Worm (Caenorhabditis elegans) whole organism, L2 larva: ENCODE results near the gene vha-7.
A peak's percentile ranks its signal among the peaks of the same experiment; 100 is the strongest.
"Not testable (repeated sequence)": the region's sequence is repeated elsewhere in the genome, so short reads cannot be mapped to it uniquely, and the experiment has no call there.

Experiments
- C34F6.9 ChIP-seq: fragments of 150-350 bp; optimal IDR thresholded peaks from 2 replicates; lab custom pipeline; 2014; ENCODE audit warnings: missing biosample characterization, missing genetic modification characterization
- R02D3.7 ChIP-seq: fragments of 150-350 bp; optimal IDR thresholded peaks from 2 replicates; lab custom pipeline; 2014; ENCODE audit warnings: missing biosample characterization, missing genetic modification characterization
- Y55F3AM.14 ChIP-seq: fragments of 200-800 bp; sonication (Bioruptor generic); optimal IDR thresholded peaks from 2 replicates; lab custom pipeline; 2018; ENCODE audit warnings: mild to moderate bottlenecking, missing genetic modification characterization, missing compliant biosample characterization
- ZK546.5 ChIP-seq: sonication (generic microtip); optimal IDR thresholded peaks from 2 replicates; lab custom pipeline; 2017; ENCODE audit warnings: missing biosample characterization, missing genetic modification characterization
- alr-1 ChIP-seq: fragments of 150-350 bp; optimal IDR thresholded peaks from 2 replicates; lab custom pipeline; 2014; ENCODE audit warnings: missing biosample characterization, missing genetic modification characterization
- aly-2 ChIP-seq: fragments of 150-350 bp; optimal IDR thresholded peaks from 2 replicates; lab custom pipeline; 2014; ENCODE audit warnings: missing biosample characterization, missing genetic modification characterization
- ama-1 ChIP-seq: fragments of 150-350 bp; optimal IDR thresholded peaks from 2 replicates; lab custom pipeline; 2018; ENCODE audit warnings: inconsistent platforms
- ceh-82 ChIP-seq: fragments of 150-350 bp; optimal IDR thresholded peaks from 2 replicates; lab custom pipeline; 2014; ENCODE audit warnings: missing biosample characterization, missing genetic modification characterization
- crh-2 ChIP-seq: sonication (generic microtip); optimal IDR thresholded peaks from 2 replicates; lab custom pipeline; 2017; ENCODE audit warnings: missing biosample characterization, missing genetic modification characterization
- dmd-4 ChIP-seq: sonication (generic microtip); optimal IDR thresholded peaks from 2 replicates; lab custom pipeline; 2017; ENCODE audit warnings: missing biosample characterization, missing genetic modification characterization
- egl-27 ChIP-seq: sonication (generic microtip); optimal IDR thresholded peaks from 3 replicates; lab custom pipeline; 2017; ENCODE audit warnings: missing biosample characterization, missing genetic modification reagents, missing genetic modification characterization
- elt-1 ChIP-seq: fragments of 150-350 bp; optimal IDR thresholded peaks from 2 replicates; lab custom pipeline; 2014; ENCODE audit warnings: missing biosample characterization, missing genetic modification characterization
- elt-3 ChIP-seq: sonication (generic microtip); optimal IDR thresholded peaks from 2 replicates; lab custom pipeline; 2017; ENCODE audit warnings: missing biosample characterization, missing genetic modification characterization
- gmeb-1 ChIP-seq: fragments of 150-350 bp; optimal IDR thresholded peaks from 2 replicates; lab custom pipeline; 2014; ENCODE audit warnings: missing biosample characterization, missing genetic modification characterization
- lin-11 ChIP-seq: fragments of 150-350 bp; sonication (generic microtip); optimal IDR thresholded peaks from 2 replicates; lab custom pipeline; 2014; ENCODE audit warnings: missing biosample characterization, missing genetic modification characterization, inconsistent platforms, mixed read lengths
- lin-13 ChIP-seq: fragments of 150-350 bp; optimal IDR thresholded peaks from 2 replicates; lab custom pipeline; 2014; ENCODE audit warnings: missing biosample characterization, missing genetic modification reagents, missing genetic modification characterization
- lin-39 ChIP-seq: fragments of 150-350 bp; optimal IDR thresholded peaks from 2 replicates; lab custom pipeline; 2014; ENCODE audit warnings: missing biosample characterization, missing genetic modification reagents, missing genetic modification characterization
- lsy-2 ChIP-seq, 2 experiments: fragments of 150-350 bp in 1 of 2; sonication (generic microtip) in 1 of 2; optimal IDR thresholded peaks; 2 replicates each; lab custom pipeline; 2014 to 2017; ENCODE audit warnings: missing biosample characterization in 2 of 2, missing genetic modification characterization in 2 of 2
- mab-5 ChIP-seq: fragments of 150-350 bp; optimal IDR thresholded peaks from 2 replicates; lab custom pipeline; 2014; ENCODE audit warnings: missing biosample characterization, missing genetic modification characterization
- mbf-1 ChIP-seq: sonication (generic microtip); optimal IDR thresholded peaks from 2 replicates; lab custom pipeline; 2017; ENCODE audit warnings: missing biosample characterization, missing genetic modification characterization
- nhr-10 ChIP-seq: sonication (generic microtip); optimal IDR thresholded peaks from 2 replicates; lab custom pipeline; 2017; ENCODE audit warnings: missing biosample characterization, missing genetic modification characterization
- nhr-12 ChIP-seq: fragments of 150-350 bp; optimal IDR thresholded peaks from 2 replicates; lab custom pipeline; 2014; ENCODE audit warnings: missing biosample characterization, missing genetic modification characterization
- nhr-129 ChIP-seq: fragments of 150-350 bp; optimal IDR thresholded peaks from 2 replicates; lab custom pipeline; 2014; ENCODE audit warnings: missing biosample characterization, missing genetic modification characterization
- nhr-21 ChIP-seq: fragments of 150-350 bp; optimal IDR thresholded peaks from 2 replicates; lab custom pipeline; 2014; ENCODE audit warnings: missing biosample characterization, missing genetic modification characterization
- nhr-23 ChIP-seq: fragments of 150-350 bp; optimal IDR thresholded peaks from 2 replicates; lab custom pipeline; 2014; ENCODE audit warnings: missing biosample characterization, missing genetic modification reagents, missing genetic modification characterization
- nhr-237 ChIP-seq: fragments of 150-350 bp; optimal IDR thresholded peaks from 2 replicates; lab custom pipeline; 2014; ENCODE audit warnings: missing biosample characterization, missing genetic modification characterization
- nhr-6 ChIP-seq: fragments of 150-350 bp; optimal IDR thresholded peaks from 2 replicates; lab custom pipeline; 2014; ENCODE audit warnings: missing biosample characterization, missing genetic modification characterization
- peb-1 ChIP-seq: fragments of 150-350 bp; optimal IDR thresholded peaks from 2 replicates; lab custom pipeline; 2014; ENCODE audit warnings: missing biosample characterization, missing genetic modification characterization
- sem-4 ChIP-seq: fragments of 150-350 bp; optimal IDR thresholded peaks from 2 replicates; lab custom pipeline; 2014; ENCODE audit warnings: missing biosample characterization, missing genetic modification reagents, missing genetic modification characterization
- sma-9 ChIP-seq, 2 experiments: fragments of 150-350 bp in 1 of 2; sonication (generic microtip) in 1 of 2; optimal IDR thresholded peaks; 2 replicates each; lab custom pipeline; 2014 to 2016; ENCODE audit warnings: missing genetic modification characterization in 2 of 2, mild to moderate bottlenecking in 1 of 2, missing biosample characterization in 1 of 2, missing compliant biosample characterization in 1 of 2, missing genetic modification reagents in 1 of 2, moderate library complexity in 1 of 2
- snpc-4 ChIP-seq: fragments of 150-350 bp; optimal IDR thresholded peaks from 2 replicates; lab custom pipeline; 2014; ENCODE audit warnings: missing biosample characterization, missing genetic modification characterization
- unc-39 ChIP-seq: fragments of 150-350 bp; optimal IDR thresholded peaks from 2 replicates; lab custom pipeline; 2014; ENCODE audit warnings: missing biosample characterization, missing genetic modification characterization
- unc-55 ChIP-seq: fragments of 150-350 bp; sonication (generic microtip); optimal IDR thresholded peaks from 3 replicates; lab custom pipeline; 2014; ENCODE audit warnings: missing biosample characterization, missing genetic modification reagents, missing genetic modification characterization
- unc-62 ChIP-seq: fragments of 150-350 bp; optimal IDR thresholded peaks from 2 replicates; lab custom pipeline; 2014; ENCODE audit warnings: missing biosample characterization, missing genetic modification reagents, missing genetic modification characterization
- zag-1 ChIP-seq: fragments of 150-350 bp; optimal IDR thresholded peaks from 2 replicates; lab custom pipeline; 2014; ENCODE audit warnings: missing biosample characterization, missing genetic modification characterization
- ztf-1 ChIP-seq: fragments of 200-800 bp; sonication (Bioruptor generic); conservative IDR thresholded peaks from 2 replicates; pipeline ENCODE4 v1.3.6; 2022; ENCODE audit warnings: missing genetic modification characterization, missing compliant biosample characterization
- ztf-4 ChIP-seq: fragments of 150-350 bp; optimal IDR thresholded peaks from 2 replicates; lab custom pipeline; 2014; ENCODE audit warnings: missing biosample characterization, missing genetic modification characterization

Gene vha-7

ce11 chrIV:12651570-12651969 is 11.3 kb downstream of the vha-7 start (continued):
- TF ChIP-seq alr-1 (tag; lab: Kevin White, UChicago) (no peak), ztf-1 (GFP tag; lab: Robert Waterston, UW) (no peak), nhr-21 (tag; lab: Kevin White, UChicago) (no peak), sem-4 (peak; percentile 38), ZK546.5 (tag; lab: Kevin White, UChicago) (no peak), lin-39 (tag; lab: Kevin White, UChicago) (no peak), nhr-23 (tag; lab: Kevin White, UChicago) (no peak), nhr-6 (tag; lab: Kevin White, UChicago) (peak; percentile 57), elt-3 (no peak), crh-2 (tag; lab: Kevin White, UChicago) (peak; percentile 69), nhr-129 (peak; percentile 58), nhr-237 (tag; lab: Kevin White, UChicago) (no peak), unc-55 (GFP tag; lab: Kevin White, UChicago) (peak; percentile 97), gmeb-1 (tag; lab: Kevin White, UChicago) (no peak), nhr-12 (tag; lab: Kevin White, UChicago) (no peak), unc-39 (tag; lab: Kevin White, UChicago) (no peak), unc-62 (GFP tag; lab: Kevin White, UChicago) (no peak)

ce11 chrIV:12653094-12653493 is 12.8 kb downstream of the vha-7 start, which contains the start of the genes wdfy-3 and C26H9A.4:
wdfy-3 (plus strand) TSS chrIV:12653401.
C26H9A.4 (plus strand) TSS chrIV:12653410.
- TF ChIP-seq egl-27 (tag; lab: Kevin White, UChicago) (no peak), mab-5 (tag; lab: Kevin White, UChicago) (no peak), ztf-4 (tag; lab: Kevin White, UChicago) (no peak), R02D3.7 (tag; lab: Kevin White, UChicago) (no peak), unc-55 (GFP tag; lab: Kevin White, UChicago) (peak; percentile 25), C34F6.9 (tag; lab: Kevin White, UChicago) (peak; percentile 18), unc-39 (tag; lab: Kevin White, UChicago) (no peak), aly-2 (no peak), lin-13 (no peak), peb-1 (tag; lab: Kevin White, UChicago) (no peak)
- TF ChIP-seq, all 48 proteins: peak for 2

ce11 chrIV:12674700-12675099 is 34.4 kb downstream of the vha-7 start, which contains the start of gene T23B5.4:
T23B5.4 (plus strand) TSS chrIV:12675000.
- TF ChIP-seq Y55F3AM.14 (GFP tag; lab: Kevin White, UChicago) (no peak), ceh-82 (no peak), mbf-1 (tag; lab: Kevin White, UChicago) (no peak), lin-13 (no peak), sma-9 (GFP tag; optimal IDR thresholded peaks at IDR 0.05; lab: Kevin White, UChicago) (no peak), sma-9 (tag; optimal IDR thresholded peaks at IDR 0.05; lab: Kevin White, UChicago) (no peak), lsy-2 (tag; optimal IDR thresholded peaks at IDR 0.05; lab: Kevin White, UChicago) (no peak), dmd-4 (tag; lab: Kevin White, UChicago) (no peak), unc-55 (GFP tag; lab: Kevin White, UChicago) (no peak), snpc-4 (tag; lab: Kevin White, UChicago) (no peak), gmeb-1 (tag; lab: Kevin White, UChicago) (no peak), C34F6.9 (tag; lab: Kevin White, UChicago) (no peak), elt-1 (no peak), R02D3.7 (tag; lab: Kevin White, UChicago) (no peak), zag-1 (tag; lab: Kevin White, UChicago) (no peak)

ce11 chrIV:12677137-12677536 is 36.9 kb downstream of the vha-7 start, which contains the start of gene T23B5.6:
T23B5.6 (minus strand) TSS chrIV:12677237.
- not testable (repeated sequence) for TF ChIP-seq lin-11 (tag; lab: Kevin White, UChicago); unc-62 (GFP tag; lab: Kevin White, UChicago); zag-1 (tag; lab: Kevin White, UChicago)

ce11 chrIV:12684341-12684740 is 44.1 kb downstream of the vha-7 start, which contains the start of gene prmt-9:
prmt-9 (minus strand) TSS chrIV:12684378.
- no peak for TF ChIP-seq ama-1 (lab: Kevin White, UChicago)
- TF ChIP-seq unc-55 (GFP tag; lab: Kevin White, UChicago) = peak; percentile 19
- no peak for TF ChIP-seq peb-1 (tag; lab: Kevin White, UChicago)
- no peak for TF ChIP-seq nhr-10 (tag; lab: Kevin White, UChicago)
- peak; percentile 9 for TF ChIP-seq C34F6.9 (tag; lab: Kevin White, UChicago)
- TF ChIP-seq lsy-2 (tag; optimal IDR thresholded peaks at IDR 0.05; lab: Kevin White, UChicago) = peak in 1 of 2 experiments; percentile 5
- peak; percentile 27 for TF ChIP-seq gmeb-1 (tag; lab: Kevin White, UChicago)
